Worm (Caenorhabditis elegans) whole organism, L2 larva: Measurements from ENCODE around the gene fbxa-189.

Experiments
- C34F6.9 ChIP-seq: fragments of 150-350 bp; optimal IDR thresholded peaks from 2 replicates; lab custom pipeline; 2014; ENCODE audit warnings: missing biosample characterization, missing genetic modification characterization
- aly-2 ChIP-seq: fragments of 150-350 bp; optimal IDR thresholded peaks from 2 replicates; lab custom pipeline; 2014; ENCODE audit warnings: missing biosample characterization, missing genetic modification characterization
- ama-1 ChIP-seq: fragments of 150-350 bp; optimal IDR thresholded peaks from 2 replicates; lab custom pipeline; 2018; ENCODE audit warnings: inconsistent platforms
- ceh-16 ChIP-seq: fragments of 150-350 bp; optimal IDR thresholded peaks from 2 replicates; lab custom pipeline; 2014; ENCODE audit warnings: missing biosample characterization, missing genetic modification characterization
- elt-1 ChIP-seq: fragments of 150-350 bp; optimal IDR thresholded peaks from 2 replicates; lab custom pipeline; 2014; ENCODE audit warnings: missing biosample characterization, missing genetic modification characterization
- elt-3 ChIP-seq: sonication (generic microtip); optimal IDR thresholded peaks from 2 replicates; lab custom pipeline; 2017; ENCODE audit warnings: missing biosample characterization, missing genetic modification characterization
- fos-1 ChIP-seq: fragments of 150-350 bp; optimal IDR thresholded peaks from 2 replicates; lab custom pipeline; 2014; ENCODE audit warnings: missing biosample characterization, missing genetic modification characterization
- lin-11 ChIP-seq: fragments of 150-350 bp; sonication (generic microtip); optimal IDR thresholded peaks from 2 replicates; lab custom pipeline; 2014; ENCODE audit warnings: missing biosample characterization, missing genetic modification characterization, inconsistent platforms, mixed read lengths
- mbf-1 ChIP-seq: sonication (generic microtip); optimal IDR thresholded peaks from 2 replicates; lab custom pipeline; 2017; ENCODE audit warnings: missing biosample characterization, missing genetic modification characterization
- mdl-1 ChIP-seq, 2 experiments: fragments of 150-350 bp in 1 of 2; sonication (generic microtip) in 1 of 2; optimal IDR thresholded peaks; 2 replicates each; lab custom pipeline; 2017; ENCODE audit warnings: missing biosample characterization in 2 of 2, missing genetic modification characterization in 2 of 2
- nhr-11 ChIP-seq: fragments of 150-350 bp; optimal IDR thresholded peaks from 2 replicates; lab custom pipeline; 2014; ENCODE audit warnings: missing biosample characterization, missing genetic modification characterization
- nhr-12 ChIP-seq: fragments of 150-350 bp; optimal IDR thresholded peaks from 2 replicates; lab custom pipeline; 2014; ENCODE audit warnings: missing biosample characterization, missing genetic modification characterization
- nhr-23 ChIP-seq: fragments of 150-350 bp; optimal IDR thresholded peaks from 2 replicates; lab custom pipeline; 2014; ENCODE audit warnings: missing biosample characterization, missing genetic modification reagents, missing genetic modification characterization
- nhr-77 ChIP-seq: fragments of 150-350 bp; optimal IDR thresholded peaks from 2 replicates; lab custom pipeline; 2014; ENCODE audit warnings: missing biosample characterization, missing genetic modification characterization
- unc-39 ChIP-seq: fragments of 150-350 bp; optimal IDR thresholded peaks from 2 replicates; lab custom pipeline; 2014; ENCODE audit warnings: missing biosample characterization, missing genetic modification characterization
- unc-62 ChIP-seq: fragments of 150-350 bp; optimal IDR thresholded peaks from 2 replicates; lab custom pipeline; 2014; ENCODE audit warnings: missing biosample characterization, missing genetic modification reagents, missing genetic modification characterization
- zag-1 ChIP-seq: fragments of 150-350 bp; optimal IDR thresholded peaks from 2 replicates; lab custom pipeline; 2014; ENCODE audit warnings: missing biosample characterization, missing genetic modification characterization
- ztf-1 ChIP-seq: fragments of 200-800 bp; sonication (Bioruptor generic); conservative IDR thresholded peaks from 2 replicates; pipeline ENCODE4 v1.3.6; 2022; ENCODE audit warnings: missing genetic modification characterization, missing compliant biosample characterization

The fbxa-189 gene

ce11 chrV:17376639-17377038 lies 31.6 kb downstream of the fbxa-189 start, which contains the start of gene Y20C6A.1:
TSS of gene Y20C6A.1 (minus strand) at chrV:17376745.
- TF ChIP-seq elt-3 (no peak), fos-1 (tag; lab: Kevin White, UChicago) (peak; percentile 50)

- TF ChIP-seq ztf-1 (no peak), ceh-16 (tag; lab: Kevin White, UChicago) (no peak), aly-2 (no peak), unc-62 (GFP tag; lab: Kevin White, UChicago) (no peak), nhr-23 (tag; lab: Kevin White, UChicago) (no peak), mbf-1 (tag; lab: Kevin White, UChicago) (no peak), nhr-11 (tag; lab: Kevin White, UChicago) (no peak)
Measured at ce11 chrV:17377140-17377539, 32.1 kb downstream of the fbxa-189 start, which contains the start of gene fbxb-7. TSS of gene fbxb-7 (plus strand) at chrV:17377406.

- TF ChIP-seq nhr-77, result no peak
- TF ChIP-seq C34F6.9 (tag; lab: Kevin White, UChicago), result no peak
- TF ChIP-seq mdl-1 (tag; optimal IDR thresholded peaks at IDR 0.05; lab: Kevin White, UChicago), result no peak
- no peak for TF ChIP-seq elt-1 (tag; lab: Kevin White, UChicago)
- TF ChIP-seq unc-39 (tag; lab: Kevin White, UChicago), result no peak
- no peak for TF ChIP-seq ceh-16 (tag; lab: Kevin White, UChicago)
- no peak for TF ChIP-seq lin-11 (tag; lab: Kevin White, UChicago)
- no peak for TF ChIP-seq zag-1
Measured at ce11 chrV:17379932-17380331, 34.9 kb downstream of the fbxa-189 start, which contains the start of gene Y20C6A.4. TSS of gene Y20C6A.4 (plus strand) at chrV:17380232.

ce11 chrV:17395374-17395773 lies 50.4 kb downstream of the fbxa-189 start, which contains the start of gene srh-120:
TSS of gene srh-120 (plus strand) at chrV:17395674.
- TF ChIP-seq nhr-23 (tag; lab: Kevin White, UChicago) (no peak), ama-1 (lab: Kevin White, UChicago) (no peak), nhr-12 (tag; lab: Kevin White, UChicago) (no peak)
